Worm (Caenorhabditis elegans) whole organism, midembryonic: ENCODE results near the gene W04E12.9.
"Not testable (repeated sequence)": the region's sequence is repeated elsewhere in the genome, so short reads cannot be mapped to it uniquely, and the experiment has no call there.

ENCODE experiments used
- T22C8.4 ChIP-seq: fragments of 200-800 bp; sonication (Bioruptor generic); IDR thresholded peaks from 2 replicates; pipeline ENCODE4 v1.3.6; 2022; ENCODE audit warnings: missing genetic modification characterization, missing compliant biosample characterization
- cog-1 ChIP-seq: sonication (generic microtip); optimal IDR thresholded peaks from 2 replicates; lab custom pipeline; 2016; ENCODE audit warnings: missing genetic modification characterization, missing compliant biosample characterization
- flt-1 ChIP-seq: fragments of 200-800 bp; sonication (Bioruptor generic); IDR thresholded peaks from 2 replicates; pipeline ENCODE4 v1.3.6; 2022; ENCODE audit warnings: missing genetic modification characterization, missing compliant biosample characterization
- klf-2 ChIP-seq: fragments of 200-800 bp; sonication (Bioruptor generic); conservative IDR thresholded peaks from 2 replicates; pipeline ENCODE4 v1.3.6; 2022; ENCODE audit warnings: missing genetic modification reagents, missing genetic modification characterization, missing compliant biosample characterization
- med-1 ChIP-seq: sonication (generic microtip); optimal IDR thresholded peaks from 2 replicates; lab custom pipeline; 2017; ENCODE audit warnings: missing genetic modification characterization, mild to moderate bottlenecking, missing compliant biosample characterization, antibody characterized with exemption, missing genetic modification reagents; ENCODE audit not compliant: insufficient read depth
- ref-1 ChIP-seq: fragments of 200-800 bp; sonication (Bioruptor generic); conservative IDR thresholded peaks from 2 replicates; pipeline ENCODE4 v1.3.6; 2022; ENCODE audit warnings: missing genetic modification reagents, missing genetic modification characterization, missing compliant biosample characterization
- tab-1 ChIP-seq: fragments of 200-800 bp; sonication (Bioruptor generic); IDR thresholded peaks from 2 replicates; pipeline ENCODE4 v1.3.6; 2022; ENCODE audit warnings: missing genetic modification characterization, missing compliant biosample characterization
- ztf-23 ChIP-seq: fragments of 200-800 bp; sonication (Bioruptor generic); IDR thresholded peaks from 2 replicates; pipeline ENCODE4 v1.3.6; 2022; ENCODE audit warnings: missing genetic modification reagents, missing genetic modification characterization, missing compliant biosample characterization
- ztf-29 ChIP-seq: fragments of 200-800 bp; sonication (Bioruptor generic); IDR thresholded peaks from 2 replicates; pipeline ENCODE4 v1.3.6; 2022; ENCODE audit warnings: missing genetic modification reagents, missing genetic modification characterization, missing compliant biosample characterization

The W04E12.9 gene

DNA sequence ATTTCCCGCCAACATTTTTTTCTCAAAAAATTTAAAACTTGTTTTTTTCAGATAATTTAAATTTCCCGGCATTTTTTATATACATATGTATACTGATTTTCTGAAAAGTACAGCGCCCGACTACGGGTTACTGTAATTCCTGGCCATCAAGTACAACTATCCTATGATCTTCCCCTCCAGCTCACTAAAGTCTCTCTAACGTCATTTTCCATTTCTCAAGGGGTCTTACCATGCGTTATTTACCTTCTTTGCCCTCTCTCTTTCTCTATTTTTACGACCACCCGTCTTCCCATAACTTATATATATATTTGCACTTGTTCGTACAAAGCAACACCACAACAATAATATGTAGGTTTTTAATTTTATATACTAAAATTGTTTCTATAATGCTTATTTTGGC, at the start of gene W04E12.9:
Gene W04E12.9 (plus strand): TSS at position 301 of the 400 bp plus-strand sequence.
- TF ChIP-seq ztf-29: no peak
- TF ChIP-seq tab-1 (GFP tag; lab: Robert Waterston, UW): no peak
- TF ChIP-seq T22C8.4 (GFP tag; lab: Robert Waterston, UW): no peak
- TF ChIP-seq klf-2 (GFP tag; lab: Robert Waterston, UW): no peak
- TF ChIP-seq ref-1: no peak
- TF ChIP-seq med-1 (GFP tag; lab: Kevin White, UChicago): no peak
- no peak for TF ChIP-seq flt-1 (GFP tag; lab: Robert Waterston, UW)

DNA sequence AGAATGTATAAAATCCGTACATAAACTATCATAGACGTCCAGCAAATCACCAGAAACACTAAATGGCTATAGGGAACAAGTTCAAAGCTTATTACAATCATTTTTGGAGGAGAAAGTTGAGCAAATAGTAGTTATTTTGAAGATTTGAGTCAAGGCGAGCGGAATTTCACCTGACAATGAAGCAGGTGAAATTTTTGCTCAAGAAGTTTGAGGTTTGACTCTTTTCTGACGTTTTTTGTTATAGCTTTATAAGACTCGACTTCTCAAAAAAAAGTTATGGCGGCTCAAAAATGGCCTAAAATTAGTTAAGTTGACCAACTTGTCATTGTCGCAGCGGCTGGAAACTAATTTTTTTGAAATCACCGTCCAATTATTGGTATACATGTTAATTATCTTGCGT, 47.5 kb upstream of the W04E12.9 start, which contains the start of gene srv-3:
Gene srv-3 (minus strand): TSS at position 101 of the 400 bp plus-strand sequence.
- no peak for TF ChIP-seq cog-1
- no peak for TF ChIP-seq klf-2 (GFP tag; lab: Robert Waterston, UW)
- no peak for TF ChIP-seq T22C8.4 (GFP tag; lab: Robert Waterston, UW)
- no peak for TF ChIP-seq ztf-29
- TF ChIP-seq ztf-23 (GFP tag; lab: Robert Waterston, UW): no peak
- TF ChIP-seq ref-1: no peak
- no peak for TF ChIP-seq tab-1 (GFP tag; lab: Robert Waterston, UW)
- TF ChIP-seq flt-1 (GFP tag; lab: Robert Waterston, UW): no peak
- no peak for TF ChIP-seq med-1 (GFP tag; lab: Kevin White, UChicago)

DNA sequence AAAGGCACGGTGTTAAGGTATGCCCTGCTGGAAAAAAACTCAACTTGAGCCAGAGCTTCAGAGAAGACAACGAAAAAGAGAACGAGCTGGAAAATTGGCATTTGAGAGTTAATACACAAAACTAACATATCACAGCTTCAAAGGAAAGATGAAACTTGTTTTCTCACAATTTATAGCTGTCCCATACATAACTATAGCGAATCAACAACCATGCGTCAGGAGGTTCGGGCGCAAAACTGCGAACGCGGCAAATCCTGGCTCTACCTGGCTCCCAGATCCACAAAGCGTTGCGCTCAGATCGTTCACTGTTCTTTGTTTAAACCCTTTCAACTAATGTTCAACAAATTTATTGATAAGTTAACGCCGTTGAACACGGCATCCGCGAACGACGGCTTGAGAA, 45.8 kb upstream of the W04E12.9 start, which contains the start of gene Y43F8C.15:
Gene Y43F8C.15 (minus strand): TSS at position 101 of the 400 bp plus-strand sequence.
- TF ChIP-seq klf-2, tab-1, T22C8.4 (GFP tag; lab: Robert Waterston, UW): not testable (repeated sequence)

DNA sequence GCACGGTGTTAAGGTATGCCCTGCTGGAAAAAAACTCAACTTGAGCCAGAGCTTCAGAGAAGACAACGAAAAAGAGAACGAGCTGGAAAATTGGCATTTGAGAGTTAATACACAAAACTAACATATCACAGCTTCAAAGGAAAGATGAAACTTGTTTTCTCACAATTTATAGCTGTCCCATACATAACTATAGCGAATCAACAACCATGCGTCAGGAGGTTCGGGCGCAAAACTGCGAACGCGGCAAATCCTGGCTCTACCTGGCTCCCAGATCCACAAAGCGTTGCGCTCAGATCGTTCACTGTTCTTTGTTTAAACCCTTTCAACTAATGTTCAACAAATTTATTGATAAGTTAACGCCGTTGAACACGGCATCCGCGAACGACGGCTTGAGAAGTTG, 44.7 kb upstream of the W04E12.9 start, which contains the start of gene Y43F8C.23:
Gene Y43F8C.23 (minus strand): TSS at position 101 of the 400 bp plus-strand sequence.
- TF ChIP-seq cog-1; ztf-23 (GFP tag; lab: Robert Waterston, UW); ref-1: not testable (repeated sequence)

DNA sequence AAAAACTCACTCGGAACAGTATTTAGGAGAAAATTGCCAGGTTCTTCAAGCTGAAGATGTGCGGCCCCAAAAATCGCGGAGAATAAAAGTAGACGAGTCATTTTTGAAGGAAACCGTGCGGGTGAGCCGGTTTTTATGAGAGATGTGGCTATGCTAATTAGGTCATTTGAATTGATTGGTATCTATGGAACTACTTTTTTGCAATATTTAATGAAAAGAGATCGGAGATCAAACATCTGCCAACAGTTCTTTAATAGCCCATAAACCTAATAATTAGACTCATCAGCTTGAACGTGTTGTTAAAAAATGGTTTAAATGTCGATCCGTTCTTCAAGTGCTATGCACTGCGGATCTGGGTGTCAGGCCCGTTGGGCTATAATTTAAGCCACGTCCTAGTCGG, 40.9 kb upstream of the W04E12.9 start, which contains the start of gene Y43F8C.16:
Gene Y43F8C.16 (minus strand): TSS at position 101 of the 400 bp plus-strand sequence.
- TF ChIP-seq klf-2 (GFP tag; lab: Robert Waterston, UW) (no peak), ztf-29 (no peak), ztf-23 (GFP tag; lab: Robert Waterston, UW) (no peak), flt-1 (GFP tag; lab: Robert Waterston, UW) (no peak), cog-1 (no peak), ref-1 (no peak), tab-1 (GFP tag; lab: Robert Waterston, UW) (no peak), med-1 (GFP tag; lab: Kevin White, UChicago) (no peak), T22C8.4 (GFP tag; lab: Robert Waterston, UW) (no peak)

DNA sequence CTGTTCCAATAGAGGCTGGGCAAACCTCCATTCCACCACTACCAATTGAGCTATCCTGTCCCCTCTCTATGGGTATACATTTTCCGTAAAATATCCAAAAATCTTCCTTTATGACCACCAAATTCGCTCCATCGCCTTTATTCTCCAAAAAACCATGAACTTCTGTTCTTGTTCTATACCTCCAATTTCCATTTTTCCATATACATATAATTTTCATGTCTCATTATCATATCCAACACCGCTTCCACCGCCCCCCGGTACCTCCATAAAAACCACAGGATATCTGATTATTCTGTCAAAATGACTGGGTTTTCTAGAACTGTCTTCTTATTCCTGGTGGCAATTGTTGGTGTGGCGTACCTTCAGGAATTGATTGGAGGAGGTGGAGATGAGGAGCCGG, 40.5 kb upstream of the W04E12.9 start, which contains the start of gene Y43F8C.17:
Gene Y43F8C.17 (plus strand): TSS at position 301 of the 400 bp plus-strand sequence.
- TF ChIP-seq T22C8.4 (GFP tag; lab: Robert Waterston, UW) (no peak), cog-1 (no peak), tab-1 (GFP tag; lab: Robert Waterston, UW) (no peak), ref-1 (no peak), klf-2 (GFP tag; lab: Robert Waterston, UW) (no peak), flt-1 (GFP tag; lab: Robert Waterston, UW) (no peak), ztf-23 (GFP tag; lab: Robert Waterston, UW) (no peak), ztf-29 (no peak), med-1 (GFP tag; lab: Kevin White, UChicago) (no peak)

DNA sequence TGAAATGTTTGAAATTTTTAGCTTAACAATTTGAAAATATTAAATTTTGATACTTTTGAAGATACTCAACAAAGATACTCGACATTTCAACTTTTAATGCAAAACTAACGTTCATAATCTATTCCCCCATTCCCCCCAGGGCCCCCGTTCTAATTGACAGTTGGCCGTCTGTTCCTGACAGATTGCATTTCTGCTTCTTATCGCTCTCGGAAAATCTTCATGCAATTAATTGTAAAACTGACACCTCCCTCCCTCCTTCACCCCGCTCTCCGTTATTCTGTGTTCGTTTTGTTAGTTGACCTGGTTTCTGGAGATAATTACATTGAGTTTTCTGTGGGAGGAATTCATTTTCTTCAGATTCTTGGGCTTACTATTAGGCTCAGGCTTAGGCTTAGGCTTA, 38.4 kb upstream of the W04E12.9 start:
- TF ChIP-seq tab-1 (GFP tag; lab: Robert Waterston, UW) (no peak), cog-1 (no peak), klf-2 (GFP tag; lab: Robert Waterston, UW) (no peak), T22C8.4 (GFP tag; lab: Robert Waterston, UW) (no peak), med-1 (GFP tag; lab: Kevin White, UChicago) (no peak), ztf-29 (no peak), ref-1 (no peak), ztf-23 (GFP tag; lab: Robert Waterston, UW) (no peak), flt-1 (GFP tag; lab: Robert Waterston, UW) (no peak)

DNA sequence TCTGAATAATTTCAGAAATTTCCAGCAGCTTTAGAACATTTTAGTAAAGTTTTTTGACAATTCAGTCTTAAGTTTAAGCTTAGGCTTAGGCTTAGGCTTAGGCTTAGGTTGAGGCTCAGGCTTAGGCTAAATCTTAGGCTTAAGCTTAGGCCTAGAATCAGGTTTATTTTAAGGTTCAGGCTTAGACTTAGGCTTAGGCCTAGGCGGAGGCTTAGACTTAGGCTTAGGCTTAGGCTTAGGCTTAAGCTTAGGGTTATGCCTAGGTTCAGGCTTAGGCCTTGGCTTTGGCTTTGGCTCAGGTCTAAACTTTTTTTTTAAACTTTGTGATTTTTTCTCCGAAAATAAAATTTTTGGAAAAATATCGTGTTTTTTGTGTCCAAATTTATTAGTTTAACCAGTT, 37.7 kb upstream of the W04E12.9 start:
- TF ChIP-seq klf-2 (GFP tag; lab: Robert Waterston, UW) (no peak), med-1 (GFP tag; lab: Kevin White, UChicago) (no peak), T22C8.4 (GFP tag; lab: Robert Waterston, UW) (no peak), ztf-29 (peak; percentile 52; the same call in 1 of the 2 replicates)

DNA sequence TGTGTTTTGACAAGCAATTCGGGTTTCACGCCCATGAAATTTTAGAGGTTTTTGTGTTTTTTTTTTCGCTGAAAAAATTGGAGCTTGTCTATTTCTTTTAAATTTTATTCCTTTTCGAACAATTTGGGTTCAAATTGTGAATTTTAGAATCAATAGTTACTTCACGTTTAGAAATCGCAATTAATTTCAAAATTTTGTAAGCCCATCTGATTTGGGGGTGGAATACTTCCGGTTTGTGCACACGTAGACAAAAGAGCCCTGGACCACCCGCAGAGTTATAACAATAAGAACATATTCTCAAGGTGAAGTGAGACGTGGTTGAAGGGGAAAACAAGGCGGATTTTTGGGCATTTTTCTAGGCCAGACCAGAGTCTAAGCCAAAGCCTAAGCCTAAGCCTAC, 37.1 kb upstream of the W04E12.9 start, which contains the start of gene Y116F11A.6:
Gene Y116F11A.6 (plus strand): TSS at position 301 of the 400 bp plus-strand sequence.
- TF ChIP-seq T22C8.4 (GFP tag; lab: Robert Waterston, UW): no peak
- no peak for TF ChIP-seq tab-1 (GFP tag; lab: Robert Waterston, UW)
- no peak for TF ChIP-seq ztf-29
- no peak for TF ChIP-seq flt-1 (GFP tag; lab: Robert Waterston, UW)
- no peak for TF ChIP-seq cog-1
- no peak for TF ChIP-seq ref-1
- TF ChIP-seq klf-2 (GFP tag; lab: Robert Waterston, UW): no peak
- no peak for TF ChIP-seq med-1 (GFP tag; lab: Kevin White, UChicago)
- no peak for TF ChIP-seq ztf-23 (GFP tag; lab: Robert Waterston, UW)

DNA sequence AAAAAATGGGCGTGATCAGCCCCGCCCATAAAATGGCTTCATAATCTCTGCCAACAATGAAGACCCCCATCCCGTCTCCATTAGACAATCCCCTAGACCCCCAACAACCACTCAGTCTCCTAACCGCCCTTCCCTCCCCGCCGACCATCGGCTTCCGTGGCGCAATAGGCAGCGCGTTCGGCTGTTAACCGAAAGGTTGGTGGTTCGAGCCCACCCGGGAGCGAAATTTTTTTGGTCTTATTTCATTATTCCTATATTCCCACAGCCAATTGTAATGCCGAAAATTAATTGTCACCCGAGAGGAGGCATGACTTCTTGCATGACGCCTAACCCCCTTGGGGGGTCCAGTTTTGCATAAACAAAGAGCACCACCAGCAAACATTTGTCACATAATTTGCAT, 33.5 kb upstream of the W04E12.9 start:
- TF ChIP-seq flt-1 (GFP tag; lab: Robert Waterston, UW) (peak; percentile 93), ref-1 (peak; percentile 52; the same call in 1 of the 2 replicates), ztf-29 (peak; percentile 64; the same call in 1 of the 2 replicates), T22C8.4 (GFP tag; lab: Robert Waterston, UW) (peak; percentile 72), cog-1 (no peak), klf-2 (GFP tag; lab: Robert Waterston, UW) (0 out of 2 replicates have a peak, but pooled peaks have one; percentile 32), ztf-23 (GFP tag; lab: Robert Waterston, UW) (peak; percentile 86), tab-1 (GFP tag; lab: Robert Waterston, UW) (peak; percentile 85), med-1 (GFP tag; lab: Kevin White, UChicago) (peak; percentile 42)
